2 fruit fly cellular contexts compared by ENCODE assay signal in the genomic region with DNA sequence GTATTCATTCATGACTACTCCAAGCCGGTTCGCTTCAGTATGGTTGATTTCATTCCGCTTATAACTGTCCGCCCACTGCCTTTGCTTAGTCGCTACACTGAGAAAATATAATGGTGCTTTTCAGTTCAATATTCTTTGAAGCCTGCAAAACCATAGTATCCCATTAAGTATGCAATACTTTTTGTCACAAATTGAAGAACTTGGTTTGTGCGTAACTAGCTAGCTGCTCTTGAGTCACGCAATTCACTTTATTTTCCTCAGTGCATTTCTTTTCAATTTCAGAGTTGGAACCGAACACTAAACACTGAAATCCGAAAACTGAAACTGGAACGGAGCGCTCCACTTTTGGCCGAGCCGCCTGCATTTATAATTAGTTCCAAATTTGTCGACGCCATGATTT.
TF ChIP-seq lines count a peak whose summit lies in the region.

No protein-coding gene starts in this region.

TF ChIP-seq in whole organism, embryonic, 481 proteins besides CTCF, POLR2A, EP300 and RAD21 (continued from another document and continues in another):
- no peak for TF ChIP-seq sim (GFP tag; IDR thresholded peaks at IDR 0.05; lab: Robert Waterston, UW)
- no peak for TF ChIP-seq CG15011 (GFP tag; optimal IDR thresholded peaks at IDR 0.05; lab: Kevin White, UChicago)
- TF ChIP-seq CG18619 (GFP tag; optimal IDR thresholded peaks at IDR 0.05; lab: Kevin White, UChicago): no peak
- no peak for TF ChIP-seq CG4707 (GFP tag; optimal IDR thresholded peaks at IDR 0.05; lab: Kevin White, UChicago)
- TF ChIP-seq Scr (GFP tag; IDR thresholded peaks at IDR 0.05; lab: Robert Waterston, UW; ENCODE audit: partially characterized antibody): no peak
- no peak for TF ChIP-seq CG8290 (GFP tag; optimal IDR thresholded peaks at IDR 0.05; lab: Kevin White, UChicago)
- TF ChIP-seq CG8290 (tag; optimal IDR thresholded peaks at IDR 0.05; lab: Kevin White, UChicago): peak in 1 of 2 experiments; percentile 78
- TF ChIP-seq CrebB (tag; optimal IDR thresholded peaks at IDR 0.05; lab: Kevin White, UChicago): no peak
- no peak for TF ChIP-seq sug (tag; optimal IDR thresholded peaks at IDR 0.05; lab: Kevin White, UChicago)
- TF ChIP-seq chn (GFP tag; optimal IDR thresholded peaks at IDR 0.05; lab: Kevin White, UChicago): peak; percentile 19
- peak; percentile 13 for TF ChIP-seq vfl (GFP tag; optimal IDR thresholded peaks at IDR 0.05; lab: Kevin White, UChicago)
- peak; percentile 33 for TF ChIP-seq CG5180 (GFP tag; optimal IDR thresholded peaks at IDR 0.05; lab: Kevin White, UChicago)
- no peak for TF ChIP-seq TFAM (GFP tag; optimal IDR thresholded peaks at IDR 0.05; lab: Kevin White, UChicago)
- TF ChIP-seq Dek (tag; optimal IDR thresholded peaks at IDR 0.05; lab: Kevin White, UChicago): peak; percentile 52
- no peak for TF ChIP-seq CG15479 (GFP tag; optimal IDR thresholded peaks at IDR 0.05; lab: Kevin White, UChicago)
- TF ChIP-seq Deaf1 (tag; optimal IDR thresholded peaks at IDR 0.05; lab: Kevin White, UChicago): peak; percentile 15
- TF ChIP-seq Optix (GFP tag; IDR thresholded peaks at IDR 0.05; lab: Robert Waterston, UW): peak; percentile 24; the same call in 1 of the 3 replicates
- TF ChIP-seq usp (GFP tag; optimal IDR thresholded peaks at IDR 0.05; lab: Kevin White, UChicago): no peak
- peak in 1 of 2 experiments; percentile 4 for TF ChIP-seq Hr78 (GFP tag; optimal IDR thresholded peaks at IDR 0.05; lab: Kevin White, UChicago)
- TF ChIP-seq MESR4 (GFP tag; optimal IDR thresholded peaks at IDR 0.05; lab: Kevin White, UChicago): no peak
- no peak for TF ChIP-seq Mad (GFP tag; optimal IDR thresholded peaks at IDR 0.05; lab: Kevin White, UChicago)
- TF ChIP-seq Spps (tag; optimal IDR thresholded peaks at IDR 0.05; lab: Kevin White, UChicago): no peak
- TF ChIP-seq Fer2 (tag; optimal IDR thresholded peaks at IDR 0.05; lab: Kevin White, UChicago): no peak
- TF ChIP-seq lmd (GFP tag; IDR thresholded peaks at IDR 0.05; lab: Robert Waterston, UW): peak; percentile 66
- no peak for TF ChIP-seq CG15073 (GFP tag; optimal IDR thresholded peaks at IDR 0.05; lab: Kevin White, UChicago)
- TF ChIP-seq CG34376 (GFP tag; optimal IDR thresholded peaks at IDR 0.05; lab: Kevin White, UChicago): no peak
- TF ChIP-seq CG10654 (GFP tag; optimal IDR thresholded peaks at IDR 0.05; lab: Kevin White, UChicago): peak; percentile 27
- peak; percentile 49; the same call in 1 of the 2 replicates for TF ChIP-seq H2.0 (GFP tag; IDR thresholded peaks at IDR 0.05; lab: Robert Waterston, UW)
- no peak for TF ChIP-seq amos (GFP tag; IDR thresholded peaks at IDR 0.05; lab: Robert Waterston, UW; ENCODE audit: partially characterized antibody)
- TF ChIP-seq CG18262 (tag; optimal IDR thresholded peaks at IDR 0.05; lab: Kevin White, UChicago): peak; percentile 38
- peak; percentile 38; the same call in 1 of the 2 replicates for TF ChIP-seq peb (GFP tag; IDR thresholded peaks at IDR 0.05; lab: Robert Waterston, UW)
- TF ChIP-seq CG1792 (GFP tag; optimal IDR thresholded peaks at IDR 0.05; lab: Kevin White, UChicago): no peak
- peak; percentile 6 for TF ChIP-seq CG3163 (GFP tag; optimal IDR thresholded peaks at IDR 0.05; lab: Kevin White, UChicago)
- TF ChIP-seq h (optimal IDR thresholded peaks at IDR 0.05; lab: Kevin White, UChicago): no peak
- peak; percentile 63 for TF ChIP-seq CG2120 (GFP tag; optimal IDR thresholded peaks at IDR 0.05; lab: Kevin White, UChicago)
- TF ChIP-seq CG12391 (tag; optimal IDR thresholded peaks at IDR 0.05; lab: Kevin White, UChicago): peak; percentile 57
- TF ChIP-seq CG10147 (GFP tag; optimal IDR thresholded peaks at IDR 0.05; lab: Kevin White, UChicago): peak; percentile 48
- TF ChIP-seq CG31441 (GFP tag; IDR thresholded peaks at IDR 0.05; lab: Robert Waterston, UW): peak; percentile 48
- peak; percentile 32 for TF ChIP-seq crc (GFP tag; optimal IDR thresholded peaks at IDR 0.05; lab: Kevin White, UChicago)
- no peak for TF ChIP-seq Opbp (GFP tag; IDR thresholded peaks at IDR 0.05; lab: Robert Waterston, UW; ENCODE audit: partially characterized antibody)
- TF ChIP-seq mam (GFP tag; optimal IDR thresholded peaks at IDR 0.05; lab: Kevin White, UChicago): peak; percentile 53
- no peak for TF ChIP-seq Nf-YB (GFP tag; optimal IDR thresholded peaks at IDR 0.05; lab: Kevin White, UChicago)
- TF ChIP-seq Ets65A (GFP tag; lab: Kevin White, UChicago): peak; percentile 95
- 0 out of 3 replicates have a peak, but pooled peaks have one; percentile 43 for TF ChIP-seq Dbx (GFP tag; IDR thresholded peaks at IDR 0.05; lab: Robert Waterston, UW)
- no peak for TF ChIP-seq CG2116 (GFP tag; optimal IDR thresholded peaks at IDR 0.05; lab: Kevin White, UChicago)
- TF ChIP-seq CG7745 (tag; optimal IDR thresholded peaks at IDR 0.05; lab: Kevin White, UChicago): no peak
- no peak for TF ChIP-seq Awh (GFP tag; IDR thresholded peaks at IDR 0.05; lab: Robert Waterston, UW)
- no peak for TF ChIP-seq CG3838 (GFP tag; optimal IDR thresholded peaks at IDR 0.05; lab: Kevin White, UChicago)
- TF ChIP-seq Nf-YA (GFP tag; IDR thresholded peaks at IDR 0.05; lab: Robert Waterston, UW): no peak
- peak; percentile 61 for TF ChIP-seq sisA (GFP tag; IDR thresholded peaks at IDR 0.05; lab: Robert Waterston, UW)
- TF ChIP-seq CG4404 (GFP tag; IDR thresholded peaks at IDR 0.05; lab: Robert Waterston, UW): 0 out of 2 replicates have a peak, but pooled peaks have one; percentile 17
- no peak for TF ChIP-seq ara (GFP tag; IDR thresholded peaks at IDR 0.05; lab: Robert Waterston, UW)
- peak; percentile 47 for TF ChIP-seq Abd-B (GFP tag; optimal IDR thresholded peaks at IDR 0.05; lab: Kevin White, UChicago)
- no peak for TF ChIP-seq CG6254 (GFP tag; optimal IDR thresholded peaks at IDR 0.05; lab: Kevin White, UChicago)
- TF ChIP-seq en (GFP tag; optimal IDR thresholded peaks at IDR 0.05; lab: Kevin White, UChicago): peak; percentile 50
- TF ChIP-seq Lhr (GFP tag; optimal IDR thresholded peaks at IDR 0.05; lab: Kevin White, UChicago): no peak
- no peak for TF ChIP-seq tup (GFP tag; optimal IDR thresholded peaks at IDR 0.05; lab: Kevin White, UChicago)
- no peak for TF ChIP-seq hbn (GFP tag; IDR thresholded peaks at IDR 0.05; lab: Robert Waterston, UW; ENCODE audit: partially characterized antibody)
- TF ChIP-seq CG14050 (GFP tag; IDR thresholded peaks at IDR 0.05; lab: Robert Waterston, UW): peak; percentile 51; the same call in 2 of the 3 replicates
- no peak for TF ChIP-seq C15 (GFP tag; IDR thresholded peaks at IDR 0.05; lab: Robert Waterston, UW)
- peak; percentile 49 for TF ChIP-seq CG7786 (GFP tag; optimal IDR thresholded peaks at IDR 0.05; lab: Kevin White, UChicago)
- no peak for TF ChIP-seq Sry-β (GFP tag; optimal IDR thresholded peaks at IDR 0.05; lab: Kevin White, UChicago)
- peak; percentile 59 for TF ChIP-seq Aef1 (GFP tag; IDR thresholded peaks at IDR 0.05; lab: Robert Waterston, UW)
- no peak for TF ChIP-seq Vsx1 (GFP tag; optimal IDR thresholded peaks at IDR 0.05; lab: Kevin White, UChicago)

TF ChIP-seq in whole organism, prepupa, 60 proteins besides CTCF, POLR2A, EP300 and RAD21 (continued from another document):
- no peak for TF ChIP-seq spab (GFP tag; optimal IDR thresholded peaks at IDR 0.05; lab: Kevin White, UChicago)
- TF ChIP-seq CG8632 (GFP tag; optimal IDR thresholded peaks at IDR 0.05; lab: Kevin White, UChicago): no peak
- no peak for TF ChIP-seq CG6854 (GFP tag; optimal IDR thresholded peaks at IDR 0.05; lab: Kevin White, UChicago)
- TF ChIP-seq pdm3 (GFP tag; optimal IDR thresholded peaks at IDR 0.05; lab: Kevin White, UChicago): peak; percentile 47
- TF ChIP-seq Eip78C (GFP tag; lab: Kevin White, UChicago): peak; percentile 79
- peak; percentile 29 for TF ChIP-seq lz (GFP tag; optimal IDR thresholded peaks at IDR 0.05; lab: Kevin White, UChicago)
- no peak for TF ChIP-seq CG11902 (GFP tag; optimal IDR thresholded peaks at IDR 0.05; lab: Kevin White, UChicago)
- TF ChIP-seq CG32006 (GFP tag; optimal IDR thresholded peaks at IDR 0.05; lab: Kevin White, UChicago): peak; percentile 56
- TF ChIP-seq Ets21C (GFP tag; optimal IDR thresholded peaks at IDR 0.05; lab: Kevin White, UChicago): no peak
- no peak for TF ChIP-seq fkh (GFP tag; optimal IDR thresholded peaks at IDR 0.05; lab: Kevin White, UChicago)
- peak; percentile 14 for TF ChIP-seq CG8319 (GFP tag; optimal IDR thresholded peaks at IDR 0.05; lab: Kevin White, UChicago)
- TF ChIP-seq CG8119 (GFP tag; IDR thresholded peaks at IDR 0.05; lab: Robert Waterston, UW): peak; percentile 61
- no peak for TF ChIP-seq Sox15 (GFP tag; optimal IDR thresholded peaks at IDR 0.05; lab: Kevin White, UChicago)
- no peak for TF ChIP-seq CG16779 (tag; optimal IDR thresholded peaks at IDR 0.05; lab: Kevin White, UChicago)
- TF ChIP-seq CG31627 (GFP tag; optimal IDR thresholded peaks at IDR 0.05; lab: Kevin White, UChicago): peak; percentile 2
- no peak for TF ChIP-seq dac (GFP tag; optimal IDR thresholded peaks at IDR 0.05; lab: Kevin White, UChicago)
- TF ChIP-seq cyc (GFP tag; optimal IDR thresholded peaks at IDR 0.05; lab: Kevin White, UChicago): peak; percentile 33
- no peak for TF ChIP-seq vri (GFP tag; optimal IDR thresholded peaks at IDR 0.05; lab: Kevin White, UChicago)
- peak; percentile 25 for TF ChIP-seq CG3919 (GFP tag; optimal IDR thresholded peaks at IDR 0.05; lab: Kevin White, UChicago)
- TF ChIP-seq CG7368 (GFP tag; optimal IDR thresholded peaks at IDR 0.05; lab: Kevin White, UChicago): no peak
- TF ChIP-seq topi (GFP tag; optimal IDR thresholded peaks at IDR 0.05; lab: Kevin White, UChicago): peak; percentile 11
- TF ChIP-seq CG3032 (tag; optimal IDR thresholded peaks at IDR 0.05; lab: Kevin White, UChicago): no peak
- peak; percentile 78 for TF ChIP-seq CG15336 (GFP tag; IDR thresholded peaks at IDR 0.05; lab: Robert Waterston, UW)
- no peak for TF ChIP-seq achi (GFP tag; optimal IDR thresholded peaks at IDR 0.05; lab: Kevin White, UChicago)
- peak; percentile 36 for TF ChIP-seq OdsH (GFP tag; optimal IDR thresholded peaks at IDR 0.05; lab: Kevin White, UChicago)
- TF ChIP-seq Eip93F (GFP tag; optimal IDR thresholded peaks at IDR 0.05; lab: Kevin White, UChicago): no peak
- no peak for TF ChIP-seq CG6792 (GFP tag; optimal IDR thresholded peaks at IDR 0.05; lab: Kevin White, UChicago)
- TF ChIP-seq Lpt (GFP tag; optimal IDR thresholded peaks at IDR 0.05; lab: Kevin White, UChicago): peak; percentile 21
- TF ChIP-seq Blimp-1 (GFP tag; optimal IDR thresholded peaks at IDR 0.05; lab: Kevin White, UChicago): no peak
- TF ChIP-seq ss (GFP tag; optimal IDR thresholded peaks at IDR 0.05; lab: Kevin White, UChicago): no peak
- TF ChIP-seq CG6808 (GFP tag; optimal IDR thresholded peaks at IDR 0.05; lab: Kevin White, UChicago): no peak
- no peak for TF ChIP-seq CG4318 (GFP tag; optimal IDR thresholded peaks at IDR 0.05; lab: Kevin White, UChicago)
- TF ChIP-seq dsx (GFP tag; optimal IDR thresholded peaks at IDR 0.05; lab: Kevin White, UChicago; ENCODE audit: poor library complexity, severe bottlenecking): no peak
- peak; percentile 3 for TF ChIP-seq net (GFP tag; optimal IDR thresholded peaks at IDR 0.05; lab: Kevin White, UChicago)
- TF ChIP-seq CG6163 (GFP tag; IDR thresholded peaks at IDR 0.05; lab: Robert Waterston, UW): peak; percentile 48; the same call in 2 of the 3 replicates
- peak; percentile 59 for TF ChIP-seq CG6276 (GFP tag; optimal IDR thresholded peaks at IDR 0.05; lab: Kevin White, UChicago)
- TF ChIP-seq CG11762 (GFP tag; optimal IDR thresholded peaks at IDR 0.05; lab: Kevin White, UChicago; ENCODE audit: insufficient read depth): peak; percentile 6
